Worm (Caenorhabditis elegans) whole organism, L4/young adult: ENCODE data around the gene C08E3.1.

Experiments used
- W03F9.2 ChIP-seq: fragments of 150-350 bp; optimal IDR thresholded peaks from 2 replicates; lab custom pipeline; 2014; ENCODE audit warnings: missing biosample characterization, missing genetic modification characterization
- dao-5 ChIP-seq: sonication (generic microtip); optimal IDR thresholded peaks from 2 replicates; lab custom pipeline; 2016; ENCODE audit warnings: missing genotype, missing genetic modification characterization, moderate library complexity, missing compliant biosample characterization
- him-1 ChIP-seq: sonication (generic microtip); optimal IDR thresholded peaks from 2 replicates; lab custom pipeline; 2016; ENCODE audit warnings: missing genotype, missing genetic modification reagents, missing genetic modification characterization, missing compliant biosample characterization

- no peak for TF ChIP-seq dao-5 (tag; lab: Kevin White, UChicago)
- TF ChIP-seq him-1 (tag; lab: Kevin White, UChicago), result no peak
- TF ChIP-seq W03F9.2 (tag; lab: Kevin White, UChicago), result no peak
Observed at ce11 chrII:1640496-1640895, 6.9 kb downstream of the C08E3.1 start, which contains the start of gene srh-72.
